Worm (Caenorhabditis elegans): ENCODE measurements around the gene Y57G11C.5.
A peak's percentile ranks its signal among the peaks of the same experiment; 100 is the strongest.

Gene Y57G11C.5

DNA sequence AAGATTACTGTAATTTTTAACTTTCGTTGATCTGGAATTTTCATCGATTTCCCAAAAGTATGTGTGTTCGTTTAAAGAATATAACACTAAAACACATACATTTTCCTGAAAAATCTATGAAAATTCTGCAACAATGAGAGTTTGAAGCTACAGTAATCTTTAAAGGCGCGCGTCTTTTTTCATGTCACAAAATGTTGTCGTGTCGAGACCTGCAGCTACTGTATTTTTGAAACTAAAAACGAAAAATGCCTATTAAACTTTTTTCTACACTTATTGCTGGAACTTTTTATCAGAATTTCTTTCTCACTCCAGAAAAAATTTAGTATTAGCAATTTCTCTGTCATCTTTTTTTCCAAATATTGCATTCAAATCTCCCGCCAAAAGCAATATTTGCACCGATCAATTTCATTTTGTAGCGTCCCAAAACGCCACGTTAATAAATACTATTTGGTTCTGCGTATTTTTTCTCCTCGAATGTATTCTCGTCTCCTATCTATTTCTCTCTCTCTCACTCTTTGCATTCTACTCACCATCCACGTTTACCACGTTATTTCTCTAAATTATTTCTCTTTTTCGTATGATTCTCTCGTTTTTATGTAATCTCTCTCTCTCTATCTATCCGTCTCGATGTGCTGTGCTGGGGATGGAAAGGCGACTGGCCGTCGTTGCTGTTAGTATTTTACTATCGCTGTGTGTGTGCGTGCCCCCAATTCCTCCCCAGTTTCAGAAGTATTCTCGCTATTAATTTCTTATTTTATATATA lies 21.3 kb upstream of the Y57G11C.5 start, which contains the start of gene melo-1 (continued):
- peak; percentile 75 to 87 for TF ChIP-seq efl-1 (optimal IDR thresholded peaks at IDR 0.05)
- TF ChIP-seq efl-1 (GFP tag; optimal IDR thresholded peaks at IDR 0.05 in 1 of 2): peak; percentile 46 to 93
- TF ChIP-seq nhr-20 (tag; optimal IDR thresholded peaks at IDR 0.05): peak; percentile 63
- TF ChIP-seq lin-35 (GFP tag; optimal IDR thresholded peaks at IDR 0.05): peak; percentile 51 to 66
- peak; percentile 27 for TF ChIP-seq nhr-19 (GFP tag; conservative IDR thresholded peaks at IDR 0.05)
- peak; percentile 44 for TF ChIP-seq tbx-2 (tag; optimal IDR thresholded peaks at IDR 0.05)
- TF ChIP-seq xbp-1 (tag; optimal IDR thresholded peaks at IDR 0.05): peak; percentile 46
- TF ChIP-seq irx-1 (tag; optimal IDR thresholded peaks at IDR 0.05): no peak
- peak in 2 of 3 experiments; percentile 46 to 59 for TF ChIP-seq ceh-82 (tag; optimal IDR thresholded peaks at IDR 0.05)
- no peak for TF ChIP-seq unc-30 (tag; optimal IDR thresholded peaks at IDR 0.05)
- TF ChIP-seq swsn-7 (tag; optimal IDR thresholded peaks at IDR 0.05): peak; percentile 76
- TF ChIP-seq nhr-71 (tag; optimal IDR thresholded peaks at IDR 0.05): peak; percentile 74
- peak; percentile 46 for TF ChIP-seq lir-3 (tag; optimal IDR thresholded peaks at IDR 0.05; ENCODE audit: poor library complexity)
- peak; percentile 32 for TF ChIP-seq aly-2 (tag; optimal IDR thresholded peaks at IDR 0.05)
- TF ChIP-seq rnt-1 (tag; optimal IDR thresholded peaks at IDR 0.05): peak; percentile 30
- peak; percentile 17 for TF ChIP-seq mef-2 (tag; optimal IDR thresholded peaks at IDR 0.05)

DNA sequence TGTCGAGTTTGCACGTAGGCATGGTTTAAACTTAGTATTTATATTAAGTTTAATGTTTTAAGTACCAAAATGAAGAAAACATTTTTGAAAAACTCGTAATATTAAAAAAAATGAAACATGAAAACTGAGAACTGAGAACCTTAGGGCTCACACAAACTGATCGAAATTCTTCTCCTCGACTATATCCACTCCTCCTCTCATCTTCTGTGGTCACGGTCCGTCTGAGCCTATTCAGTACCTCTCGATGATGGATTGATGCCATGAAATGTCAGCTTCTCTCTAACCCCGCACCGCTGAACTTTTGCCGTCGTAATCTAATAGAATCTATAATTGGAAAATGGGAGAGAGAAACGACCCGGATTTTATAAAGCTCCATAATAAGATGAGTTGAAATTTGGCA lies 19.2 kb upstream of the Y57G11C.5 start, which contains the start of gene nlp-56:
nlp-56 (minus strand) TSS at position 257 of the 400 bp plus-strand sequence.
- TF ChIP-seq nhr-237 (tag; optimal IDR thresholded peaks at IDR 0.05): no peak
- TF ChIP-seq ceh-90 (tag; optimal IDR thresholded peaks at IDR 0.05): no peak
- no peak for TF ChIP-seq nhr-28 (tag; optimal IDR thresholded peaks at IDR 0.05)
- no peak for TF ChIP-seq isw-1 (GFP tag; IDR thresholded peaks at IDR 0.05)
- TF ChIP-seq zip-4 (GFP tag; optimal IDR thresholded peaks at IDR 0.05): no peak
- TF ChIP-seq fos-1 (tag; optimal IDR thresholded peaks at IDR 0.05): no peak
- TF ChIP-seq egl-27 (tag; optimal IDR thresholded peaks at IDR 0.05): no peak
- TF ChIP-seq unc-86 (tag; optimal IDR thresholded peaks at IDR 0.05): no peak
- no peak for TF ChIP-seq mef-2 (tag; optimal IDR thresholded peaks at IDR 0.05)
- no peak for TF ChIP-seq ceh-63 (GFP tag; optimal IDR thresholded peaks at IDR 0.05)
- no peak for TF ChIP-seq pqm-1 (tag; optimal IDR thresholded peaks at IDR 0.05)
- no peak for TF ChIP-seq swsn-7 (tag; optimal IDR thresholded peaks at IDR 0.05)
- TF ChIP-seq unc-62 (GFP tag; optimal IDR thresholded peaks at IDR 0.05): no peak
- TF ChIP-seq lin-35 (GFP tag; optimal IDR thresholded peaks at IDR 0.05): no peak
- no peak for TF ChIP-seq nhr-76 (tag; optimal IDR thresholded peaks at IDR 0.05)
- TF ChIP-seq pag-3 (tag; optimal IDR thresholded peaks at IDR 0.05; ENCODE audit: borderline replicate concordance, insufficient read depth): no peak
- no peak for TF ChIP-seq lin-15B (tag; optimal IDR thresholded peaks at IDR 0.05)
- TF ChIP-seq ceh-8 (GFP tag; optimal IDR thresholded peaks at IDR 0.05): no peak
- TF ChIP-seq mep-1 (tag; optimal IDR thresholded peaks at IDR 0.05): no peak

DNA sequence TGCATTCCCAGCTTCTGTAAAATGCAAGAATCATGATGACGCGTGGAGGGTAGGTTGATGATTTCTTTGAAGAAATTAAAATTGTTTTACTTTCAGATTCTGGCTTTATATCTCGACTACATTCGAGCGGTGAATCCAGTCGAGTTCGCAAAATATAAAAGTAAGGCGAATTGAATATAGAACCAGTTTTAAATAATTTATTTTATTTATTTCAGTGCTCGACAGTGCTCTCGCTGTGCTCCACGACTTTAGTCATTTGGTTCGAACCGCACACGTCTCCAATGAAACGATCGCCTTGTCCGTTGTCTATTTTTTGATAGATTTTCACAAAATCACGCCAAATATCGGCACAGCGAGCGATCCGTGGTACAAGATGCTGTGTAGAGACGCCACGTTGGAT lies 17.0 kb upstream of the Y57G11C.5 start, which contains the start of gene Y57G11C.1130:
Y57G11C.1130 (plus strand) TSS at position 301 of the 400 bp plus-strand sequence.
- TF ChIP-seq nhr-84 (tag; optimal IDR thresholded peaks at IDR 0.05): no peak
- no peak for TF ChIP-seq mdl-1 (tag; optimal IDR thresholded peaks at IDR 0.05)
- no peak for TF ChIP-seq unc-86 (tag; optimal IDR thresholded peaks at IDR 0.05)
- no peak for TF ChIP-seq C04F5.9 (tag; optimal IDR thresholded peaks at IDR 0.05)
- TF ChIP-seq sup-37 (GFP tag; optimal IDR thresholded peaks at IDR 0.05): no peak
- TF ChIP-seq nhr-47 (tag; optimal IDR thresholded peaks at IDR 0.05): no peak
- TF ChIP-seq dsc-1 (tag; optimal IDR thresholded peaks at IDR 0.05): no peak
- TF ChIP-seq pqm-1 (tag; optimal IDR thresholded peaks at IDR 0.05): no peak
- no peak for TF ChIP-seq mep-1 (tag; optimal IDR thresholded peaks at IDR 0.05)
- no peak for TF ChIP-seq zip-4 (GFP tag; optimal IDR thresholded peaks at IDR 0.05)
- no peak for TF ChIP-seq lin-13 (GFP tag; optimal IDR thresholded peaks at IDR 0.05)
- TF ChIP-seq egl-13 (tag; optimal IDR thresholded peaks at IDR 0.05): no peak
- TF ChIP-seq rnt-1 (tag; optimal IDR thresholded peaks at IDR 0.05): no peak
- no peak for TF ChIP-seq unc-98 (GFP tag; IDR thresholded peaks at IDR 0.05)
